Worm (Caenorhabditis elegans): ENCODE data around the gene F43D2.3.

DNA sequence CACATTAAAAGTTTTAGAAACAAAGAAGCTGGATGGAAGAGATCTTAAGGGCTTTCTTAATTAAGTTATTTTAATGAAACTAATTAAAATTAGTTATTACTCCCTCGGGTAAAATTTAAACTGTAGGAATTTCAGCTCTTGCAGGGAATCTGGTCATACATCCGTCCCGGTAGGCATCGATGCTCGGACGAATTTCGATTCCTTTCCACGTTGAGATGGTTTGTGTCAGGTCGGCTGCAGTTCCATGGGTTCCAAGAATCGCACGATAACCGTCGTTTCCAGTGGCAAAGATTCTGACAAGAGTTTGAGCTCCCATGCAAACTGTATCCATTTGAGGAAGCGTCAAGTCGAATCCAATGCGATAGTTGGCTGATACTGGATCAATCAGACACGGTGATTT, 20.9 kb upstream of the F43D2.3 start:
- TF ChIP-seq lin-11 (tag; optimal IDR thresholded peaks at IDR 0.05) (no peak), skn-1 (tag; optimal IDR thresholded peaks at IDR 0.05) (no peak), snpc-4 (tag; optimal IDR thresholded peaks at IDR 0.05) (no peak), unc-55 (GFP tag; optimal IDR thresholded peaks at IDR 0.05) (no peak), ztf-11 (tag; optimal IDR thresholded peaks at IDR 0.05) (no peak), nhr-129 (tag; optimal IDR thresholded peaks at IDR 0.05) (no peak), elt-1 (tag; optimal IDR thresholded peaks at IDR 0.05) (no peak), nhr-237 (tag; optimal IDR thresholded peaks at IDR 0.05) (no peak), dmd-4 (tag; optimal IDR thresholded peaks at IDR 0.05) (no peak), lsy-2 (tag; optimal IDR thresholded peaks at IDR 0.05) (no peak), zag-1 (tag; optimal IDR thresholded peaks at IDR 0.05) (no peak), egl-27 (tag; optimal IDR thresholded peaks at IDR 0.05) (no peak), sem-4 (tag; optimal IDR thresholded peaks at IDR 0.05) (no peak), nhr-11 (tag; optimal IDR thresholded peaks at IDR 0.05) (no peak)

Data from whole organism, L2 larva.